Fruit fly (Drosophila melanogaster) Kc167 (cell line): ENCODE measurements around the gene rdgB.
A peak's percentile ranks its signal among the peaks of the same experiment; 100 is the strongest.

Experiments used
- Myc ChIP-seq: fragments of >200 bp; optimal IDR thresholded peaks from 2 replicates; lab custom pipeline; 2017; ENCODE audit warnings: missing external identifiers
- Sin3A ChIP-seq: fragments of >200 bp; optimal IDR thresholded peaks from 2 replicates; lab custom pipeline; 2018; ENCODE audit warnings: missing external identifiers
- h ChIP-seq: fragments of >200 bp; optimal IDR thresholded peaks from 3 replicates; lab custom pipeline; 2018; ENCODE audit warnings: missing external identifiers
- insv ChIP-seq: fragments of >200 bp; optimal IDR thresholded peaks from 3 replicates; lab custom pipeline; 2018; ENCODE audit warnings: missing external identifiers
- psq ChIP-seq: fragments of >200 bp; optimal IDR thresholded peaks from 2 replicates; lab custom pipeline; 2017; ENCODE audit warnings: missing external identifiers
- ttk ChIP-seq: sonication (Bioruptor generic); optimal IDR thresholded peaks from 2 replicates; lab custom pipeline; 2017; ENCODE audit warnings: missing external identifiers

The rdgB gene

DNA sequence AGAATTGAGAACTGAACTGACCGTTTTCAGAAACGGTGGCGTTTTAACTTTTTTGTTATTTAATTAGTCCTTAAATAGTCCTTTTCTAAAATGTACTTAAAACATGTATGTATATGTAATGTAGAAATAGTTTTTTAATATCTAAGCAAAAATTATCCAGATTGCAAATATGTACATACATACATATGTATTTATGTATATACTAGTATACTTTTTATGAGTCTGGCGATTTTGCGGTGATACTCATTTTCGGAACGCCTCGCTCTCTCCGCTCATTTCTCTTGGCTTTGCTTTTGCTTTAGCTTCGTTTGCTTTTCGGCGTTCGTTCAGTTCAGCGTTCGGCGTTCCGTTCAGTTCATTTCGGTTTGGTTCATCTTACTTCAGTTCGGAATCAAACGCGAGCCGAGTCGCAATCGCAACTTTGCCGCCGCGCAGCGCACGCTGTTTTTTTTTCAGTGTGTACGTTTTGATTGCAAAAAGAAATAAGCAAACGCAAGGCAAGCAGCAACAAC is at the start of gene rdgB:
Gene rdgB, plus strand, starts transcription at position 381 of the 512 bp plus-strand sequence.
- TF ChIP-seq psq (lab: Kevin White, UChicago), result no peak
- no peak for TF ChIP-seq Sin3A (lab: Kevin White, UChicago)
- no peak for TF ChIP-seq Myc (lab: Kevin White, UChicago)
- no peak for TF ChIP-seq h (lab: Kevin White, UChicago)
- TF ChIP-seq ttk (lab: Kevin White, UChicago), result no peak
- TF ChIP-seq insv, result no peak

DNA sequence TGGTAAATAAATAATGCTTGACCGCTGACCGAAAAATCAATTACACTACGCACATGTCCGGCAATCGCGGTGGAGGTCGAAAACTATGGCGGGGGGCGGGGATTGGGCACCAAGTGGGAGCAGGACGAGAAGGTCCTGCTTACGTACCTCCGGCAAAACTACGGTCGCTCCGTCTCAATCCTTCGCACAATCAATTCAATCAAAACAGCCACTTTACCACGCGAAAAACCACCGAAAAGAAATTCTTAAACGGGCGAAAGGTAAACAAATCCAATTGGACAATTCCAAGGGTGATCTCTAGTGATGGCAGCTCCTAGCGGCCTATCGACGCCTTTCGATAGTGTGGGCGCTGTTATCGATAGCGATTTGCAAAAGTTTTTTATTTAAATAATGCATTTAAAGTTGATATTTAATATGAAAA is 44.6 kb upstream of the rdgB start, which contains the start of gene Nadsyn:
Gene Nadsyn, minus strand, starts transcription at position 304 of the 421 bp plus-strand sequence.
- no peak for TF ChIP-seq Sin3A (lab: Kevin White, UChicago)
- no peak for TF ChIP-seq ttk (lab: Kevin White, UChicago)
- no peak for TF ChIP-seq insv
- no peak for TF ChIP-seq psq (lab: Kevin White, UChicago)
- no peak for TF ChIP-seq Myc (lab: Kevin White, UChicago)
- TF ChIP-seq h (lab: Kevin White, UChicago), result no peak

DNA sequence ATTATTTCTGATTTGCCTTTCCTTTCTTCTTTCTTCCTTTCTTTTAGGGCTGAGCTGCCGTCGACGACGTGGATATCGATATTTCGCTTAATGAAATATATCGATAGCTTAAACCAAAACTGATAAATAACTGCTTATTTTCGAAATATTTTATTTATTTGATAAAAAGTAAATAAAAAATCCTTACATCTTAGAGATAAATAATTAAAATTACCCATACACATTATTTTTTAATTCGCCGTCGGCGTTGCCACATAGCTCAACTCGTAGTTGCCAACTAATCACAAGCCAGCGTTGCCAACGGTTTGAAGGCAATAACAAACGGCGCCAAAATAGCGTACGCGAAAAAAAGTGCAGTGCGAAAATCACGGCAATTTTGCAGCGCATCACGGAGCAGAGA is 40.6 kb upstream of the rdgB start, which contains the start of the genes Mrgn1 and mus101:
Gene Mrgn1, minus strand, starts transcription at position 44 of the 400 bp plus-strand sequence.
Gene mus101, plus strand, starts transcription at position 313 of the 400 bp plus-strand sequence.
- no peak for TF ChIP-seq Myc (lab: Kevin White, UChicago)

DNA sequence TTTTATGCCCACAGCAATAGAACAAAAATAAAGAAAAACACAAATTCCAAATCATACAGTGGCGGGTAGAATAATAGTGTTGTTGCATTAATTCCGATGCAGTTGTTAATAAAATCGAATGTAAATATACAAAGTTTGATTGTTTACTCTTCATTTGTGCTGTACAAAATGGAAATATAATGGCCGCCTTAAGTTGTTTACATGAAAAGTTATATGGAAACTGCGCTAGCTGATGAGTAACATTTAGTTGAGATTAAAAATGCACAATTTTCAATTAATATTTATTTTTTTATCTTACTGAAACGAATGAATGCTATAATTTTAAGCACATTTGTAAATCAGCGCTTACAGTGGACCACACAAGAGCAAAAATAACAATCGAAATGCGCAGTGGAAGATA is 27.7 kb upstream of the rdgB start:
- TF ChIP-seq insv, result no peak

DNA sequence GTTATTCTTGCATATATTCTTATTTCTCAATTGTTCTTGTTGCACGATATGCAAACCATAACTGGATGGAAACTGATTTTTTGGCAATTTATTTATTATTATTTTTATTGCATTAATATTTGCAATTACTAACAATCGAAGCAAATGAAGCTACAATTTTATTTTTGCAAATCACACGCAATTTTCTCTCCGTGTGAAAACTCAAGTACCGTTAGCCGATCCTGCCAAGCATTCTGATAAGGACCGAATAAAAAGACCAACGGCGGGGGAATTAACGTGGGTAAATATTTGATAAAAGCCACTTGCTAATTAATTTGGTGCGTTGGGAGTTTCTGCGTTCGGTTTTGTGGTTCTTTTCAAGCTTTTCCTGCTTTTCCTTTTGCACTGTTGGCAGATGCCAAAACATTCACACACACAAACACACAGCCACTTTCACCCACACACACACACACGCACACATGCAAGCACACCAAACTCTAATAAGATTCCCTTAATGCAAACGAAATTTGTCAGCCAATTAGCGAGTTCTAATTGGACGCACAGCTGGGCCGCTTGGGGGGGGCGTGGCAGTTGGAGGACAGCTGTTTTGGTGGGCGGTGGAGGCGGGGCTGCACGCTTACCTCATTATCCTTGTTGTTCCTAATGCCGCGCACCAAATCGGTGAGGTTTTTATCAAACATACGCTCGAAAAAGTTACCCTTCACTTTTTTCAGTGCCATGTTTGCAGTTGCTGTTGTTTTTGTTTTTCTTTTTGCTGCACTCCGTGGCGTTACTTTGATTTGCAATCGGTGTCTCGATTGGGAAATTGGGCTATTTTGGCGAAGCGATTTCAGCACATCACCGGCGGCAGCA is 27.0 kb upstream of the rdgB start:
- no peak for TF ChIP-seq ttk (lab: Kevin White, UChicago)
- TF ChIP-seq psq (lab: Kevin White, UChicago), result no peak
- TF ChIP-seq h (lab: Kevin White, UChicago), result no peak
- no peak for TF ChIP-seq insv
- no peak for TF ChIP-seq Sin3A (lab: Kevin White, UChicago)
- TF ChIP-seq Myc (lab: Kevin White, UChicago), result no peak

DNA sequence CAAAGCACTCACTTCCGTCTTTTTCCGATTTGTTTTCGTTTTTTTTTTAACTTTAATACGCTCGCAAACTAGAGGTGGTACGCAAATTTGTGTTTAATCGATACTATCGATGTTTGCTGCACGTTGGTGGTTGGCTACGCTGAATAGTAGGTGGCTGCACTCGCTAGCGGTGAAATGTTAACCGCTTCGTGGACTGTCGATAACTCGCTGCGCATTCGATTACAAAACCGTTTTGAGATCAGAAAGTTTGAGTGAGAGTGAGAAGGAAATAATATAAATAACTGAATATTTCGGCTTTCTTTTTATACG is 26.4 kb upstream of the rdgB start, which contains the start of gene g:
Gene g, minus strand, starts transcription at position 105 of the 309 bp plus-strand sequence.
- no peak for TF ChIP-seq insv
- TF ChIP-seq h (lab: Kevin White, UChicago), result no peak
- TF ChIP-seq psq (lab: Kevin White, UChicago), result no peak
- TF ChIP-seq Sin3A (lab: Kevin White, UChicago), result no peak
- TF ChIP-seq ttk (lab: Kevin White, UChicago), result no peak
- TF ChIP-seq Myc (lab: Kevin White, UChicago), result no peak

DNA sequence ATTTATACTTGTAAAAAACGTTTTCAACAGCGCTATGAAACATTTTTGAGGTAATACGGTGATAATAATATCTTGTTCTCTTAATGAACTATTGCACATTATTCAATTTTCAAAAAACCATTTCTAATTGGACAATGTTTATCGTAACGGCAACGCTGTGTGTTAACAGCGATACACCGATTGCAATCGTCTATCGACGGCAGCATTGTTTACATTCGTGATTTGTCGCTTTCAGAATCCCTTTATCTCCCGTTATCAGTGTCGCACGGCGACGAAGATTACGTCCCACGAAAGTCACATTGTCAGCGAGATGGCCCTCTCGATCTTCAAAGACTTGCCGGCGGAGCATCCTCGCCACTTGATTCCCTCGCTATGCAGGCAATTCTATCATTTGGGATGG is 24.6 kb upstream of the rdgB start, which contains the start of gene CG11134:
Gene CG11134, plus strand, starts transcription at position 4 of the 400 bp plus-strand sequence.
- TF ChIP-seq insv (no peak), h (lab: Kevin White, UChicago) (no peak), Sin3A (lab: Kevin White, UChicago) (no peak), ttk (lab: Kevin White, UChicago) (no peak), Myc (lab: Kevin White, UChicago) (no peak), psq (lab: Kevin White, UChicago) (no peak)

DNA sequence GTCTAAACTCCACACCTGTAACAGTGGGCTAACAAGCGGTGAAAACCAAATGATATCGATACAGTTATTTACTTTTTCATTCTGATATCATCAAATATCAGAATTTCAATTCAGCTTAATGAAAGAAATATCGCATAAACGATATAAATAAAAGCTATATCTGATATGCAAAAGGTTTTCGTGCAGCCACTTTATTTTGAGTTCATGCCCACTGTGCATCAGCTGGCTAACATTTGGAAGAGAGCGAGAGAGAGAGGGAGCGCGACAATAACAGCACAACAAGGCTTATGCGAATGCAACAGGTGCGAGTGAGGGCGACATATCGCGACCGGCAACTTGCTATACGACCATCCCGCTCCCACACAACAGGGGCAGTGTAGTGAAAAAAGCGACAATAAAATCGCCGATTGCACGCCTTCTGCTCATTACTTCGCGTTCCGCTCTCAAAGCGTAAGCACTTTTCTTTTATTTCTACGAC is 23.1 kb upstream of the rdgB start, which contains the start of gene CG11151:
Gene CG11151, plus strand, starts transcription at position 334 of the 478 bp plus-strand sequence.
- TF ChIP-seq insv, result peak; percentile 34
- no peak for TF ChIP-seq Myc (lab: Kevin White, UChicago)

DNA sequence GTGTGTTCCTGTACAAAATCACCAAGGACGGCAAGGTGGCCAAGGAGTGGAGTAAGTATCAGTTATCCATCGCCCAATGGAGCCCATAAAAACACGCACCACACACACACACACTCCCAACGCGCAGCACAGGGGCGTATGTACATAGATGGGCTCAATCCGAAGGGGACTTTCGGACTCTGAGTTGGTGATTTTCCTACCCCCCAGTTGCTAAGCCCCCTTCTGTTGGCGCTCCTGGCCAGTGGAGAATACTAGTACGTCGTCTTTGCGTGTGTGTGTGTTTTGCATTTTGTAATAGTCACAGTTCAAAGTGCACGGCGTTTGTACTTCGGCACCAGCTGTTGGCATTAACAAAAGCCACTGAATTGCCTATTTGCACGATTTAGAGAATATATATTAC is 22.5 kb upstream of the rdgB start:
- TF ChIP-seq Myc (lab: Kevin White, UChicago), result no peak
- no peak for TF ChIP-seq psq (lab: Kevin White, UChicago)
- no peak for TF ChIP-seq ttk (lab: Kevin White, UChicago)
- TF ChIP-seq insv, result no peak
- no peak for TF ChIP-seq Sin3A (lab: Kevin White, UChicago)
- no peak for TF ChIP-seq h (lab: Kevin White, UChicago)

DNA sequence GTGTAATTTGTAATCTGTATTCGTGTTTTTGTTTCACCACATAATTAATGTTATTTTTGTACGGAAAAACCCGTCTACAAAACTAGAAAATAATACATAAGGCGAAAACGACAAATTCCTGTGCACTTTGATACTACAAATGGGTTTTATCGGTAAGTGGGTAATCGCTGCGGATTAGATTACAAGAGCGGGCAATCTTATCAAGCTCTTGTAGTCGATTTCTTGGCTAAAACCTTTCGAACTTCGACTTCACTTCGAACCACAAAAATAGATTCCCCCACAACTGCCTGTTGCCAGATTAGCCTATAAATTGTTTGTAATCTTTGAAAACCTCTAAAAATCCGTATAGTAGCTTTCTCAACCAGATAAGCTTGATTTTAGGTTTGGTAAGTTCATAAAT is 21.6 kb upstream of the rdgB start:
- TF ChIP-seq ttk (lab: Kevin White, UChicago) (no peak), Myc (lab: Kevin White, UChicago) (no peak), h (lab: Kevin White, UChicago) (no peak), insv (no peak)

DNA sequence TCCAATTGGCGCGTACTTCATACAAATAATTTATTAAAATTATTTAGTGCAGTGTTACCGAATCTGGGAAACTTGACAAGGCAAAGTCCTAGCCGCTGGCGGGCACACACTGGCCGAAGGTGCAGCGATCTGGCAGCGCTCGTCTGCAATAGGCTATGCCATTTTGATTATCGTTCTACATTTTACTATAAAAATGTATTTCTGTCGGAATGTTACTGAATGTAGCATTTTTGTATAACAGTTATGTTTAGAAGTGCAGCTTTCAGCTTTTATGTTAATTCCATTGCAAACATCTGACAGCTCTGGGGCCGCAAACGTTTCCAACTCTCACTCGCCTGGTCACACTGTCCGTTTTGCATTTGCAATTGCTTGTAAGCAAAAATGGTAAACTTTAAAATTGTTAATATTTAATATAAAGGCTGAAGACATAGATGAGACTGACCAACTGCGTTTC is 17.9 kb upstream of the rdgB start, which contains the start of gene Grip91:
Gene Grip91, minus strand, starts transcription at position 85 of the 454 bp plus-strand sequence.
- no peak for TF ChIP-seq psq (lab: Kevin White, UChicago)
- no peak for TF ChIP-seq Sin3A (lab: Kevin White, UChicago)
- no peak for TF ChIP-seq h (lab: Kevin White, UChicago)
- no peak for TF ChIP-seq Myc (lab: Kevin White, UChicago)
- no peak for TF ChIP-seq ttk (lab: Kevin White, UChicago)
- TF ChIP-seq insv, result no peak

DNA sequence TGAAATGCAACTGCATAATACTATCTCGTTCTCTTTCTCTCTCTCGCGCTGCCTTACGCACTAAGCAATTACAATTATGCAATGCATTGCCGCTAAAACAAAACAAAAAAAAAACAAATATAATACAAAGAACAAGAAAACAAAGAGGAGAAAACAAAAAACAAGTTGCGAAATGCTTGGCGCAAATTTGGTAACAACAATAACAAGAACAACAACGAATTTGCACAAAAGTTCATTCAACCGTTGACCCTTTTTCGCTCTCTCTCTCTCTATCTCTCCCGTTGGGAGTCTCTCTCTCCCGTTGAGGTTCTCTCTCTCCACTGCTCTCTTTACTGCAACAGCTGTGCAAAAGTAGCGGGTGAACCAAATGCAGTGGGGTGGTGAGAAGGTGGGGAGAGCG is 15.5 kb upstream of the rdgB start:
- TF ChIP-seq psq (lab: Kevin White, UChicago) (no peak), Myc (lab: Kevin White, UChicago) (no peak), insv (no peak), h (lab: Kevin White, UChicago) (no peak), Sin3A (lab: Kevin White, UChicago) (no peak), ttk (lab: Kevin White, UChicago) (no peak)
